Worm (Caenorhabditis elegans) whole organism, midembryonic: ENCODE measurements around the gene srh-207.

Experiments used
- T22C8.4 ChIP-seq: fragments of 200-800 bp; sonication (Bioruptor generic); IDR thresholded peaks from 2 replicates; pipeline ENCODE4 v1.3.6; 2022; ENCODE audit warnings: missing genetic modification characterization, missing compliant biosample characterization
- cog-1 ChIP-seq: sonication (generic microtip); optimal IDR thresholded peaks from 2 replicates; lab custom pipeline; 2016; ENCODE audit warnings: missing genetic modification characterization, missing compliant biosample characterization
- flt-1 ChIP-seq: fragments of 200-800 bp; sonication (Bioruptor generic); IDR thresholded peaks from 2 replicates; pipeline ENCODE4 v1.3.6; 2022; ENCODE audit warnings: missing genetic modification characterization, missing compliant biosample characterization
- klf-2 ChIP-seq: fragments of 200-800 bp; sonication (Bioruptor generic); conservative IDR thresholded peaks from 2 replicates; pipeline ENCODE4 v1.3.6; 2022; ENCODE audit warnings: missing genetic modification reagents, missing genetic modification characterization, missing compliant biosample characterization
- med-1 ChIP-seq: sonication (generic microtip); optimal IDR thresholded peaks from 2 replicates; lab custom pipeline; 2017; ENCODE audit warnings: missing genetic modification characterization, mild to moderate bottlenecking, missing compliant biosample characterization, antibody characterized with exemption, missing genetic modification reagents; ENCODE audit not compliant: insufficient read depth
- ref-1 ChIP-seq: fragments of 200-800 bp; sonication (Bioruptor generic); conservative IDR thresholded peaks from 2 replicates; pipeline ENCODE4 v1.3.6; 2022; ENCODE audit warnings: missing genetic modification reagents, missing genetic modification characterization, missing compliant biosample characterization
- tab-1 ChIP-seq: fragments of 200-800 bp; sonication (Bioruptor generic); IDR thresholded peaks from 2 replicates; pipeline ENCODE4 v1.3.6; 2022; ENCODE audit warnings: missing genetic modification characterization, missing compliant biosample characterization
- ztf-23 ChIP-seq: fragments of 200-800 bp; sonication (Bioruptor generic); IDR thresholded peaks from 2 replicates; pipeline ENCODE4 v1.3.6; 2022; ENCODE audit warnings: missing genetic modification reagents, missing genetic modification characterization, missing compliant biosample characterization
- ztf-29 ChIP-seq: fragments of 200-800 bp; sonication (Bioruptor generic); IDR thresholded peaks from 2 replicates; pipeline ENCODE4 v1.3.6; 2022; ENCODE audit warnings: missing genetic modification reagents, missing genetic modification characterization, missing compliant biosample characterization

The srh-207 gene

DNA sequence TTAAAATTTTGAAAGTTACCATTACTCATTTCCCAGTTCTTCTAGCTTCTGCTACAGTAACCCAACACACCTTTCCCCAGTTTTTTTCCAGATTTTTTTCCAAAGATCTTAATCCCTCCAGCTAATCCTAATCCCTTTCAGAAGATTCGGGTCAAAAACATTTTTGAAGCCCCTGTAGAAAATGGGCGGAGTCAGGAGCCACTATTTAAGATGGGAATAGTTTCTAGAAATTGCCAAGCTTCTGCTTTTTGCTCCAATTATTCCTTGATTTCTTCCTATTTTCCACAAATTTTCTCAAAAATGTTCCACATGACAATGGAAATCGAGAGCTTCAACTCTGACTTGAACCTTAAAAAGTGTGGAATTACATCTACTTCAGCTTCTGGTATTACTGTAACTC, 45.5 kb downstream of the srh-207 start, which contains the start of gene C08E8.9:
TSS of gene C08E8.9 (plus strand) at position 301 of the 400 bp plus-strand sequence.
- no peak for TF ChIP-seq klf-2 (GFP tag; lab: Robert Waterston, UW)
- TF ChIP-seq T22C8.4 = no peak
- TF ChIP-seq ref-1 (GFP tag; lab: Robert Waterston, UW) = no peak
- no peak for TF ChIP-seq tab-1 (GFP tag; lab: Robert Waterston, UW)
- TF ChIP-seq flt-1 = no peak
- TF ChIP-seq ztf-23 (GFP tag; lab: Robert Waterston, UW) = no peak
- TF ChIP-seq cog-1 = no peak
- TF ChIP-seq med-1 (GFP tag; lab: Kevin White, UChicago) = no peak
- TF ChIP-seq ztf-29 (GFP tag; lab: Robert Waterston, UW) = no peak

DNA sequence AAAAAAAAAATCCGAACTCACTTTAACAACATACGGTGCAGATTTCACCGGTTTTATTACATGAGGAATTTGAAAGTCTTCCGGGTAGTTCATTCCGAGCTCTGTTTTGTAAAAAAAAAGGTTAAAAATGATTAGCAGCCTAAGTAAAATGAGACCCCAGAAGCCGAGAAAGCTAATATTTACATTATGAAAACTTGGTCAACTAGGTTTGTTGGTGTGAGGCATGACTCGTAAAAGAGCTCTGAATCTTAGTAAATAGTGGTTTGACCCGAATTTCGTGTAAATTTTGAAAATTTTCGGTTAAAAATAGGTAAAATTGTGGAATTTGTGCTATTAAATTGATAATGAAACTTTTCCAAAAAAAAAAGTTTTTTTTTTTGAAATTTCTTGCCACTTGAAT, 47.6 kb downstream of the srh-207 start, which contains the start of gene C08E8.1:
TSS of gene C08E8.1 (minus strand) at position 101 of the 400 bp plus-strand sequence.
- TF ChIP-seq cog-1 (no peak), ref-1 (GFP tag; lab: Robert Waterston, UW) (no peak), klf-2 (GFP tag; lab: Robert Waterston, UW) (no peak), T22C8.4 (no peak)

DNA sequence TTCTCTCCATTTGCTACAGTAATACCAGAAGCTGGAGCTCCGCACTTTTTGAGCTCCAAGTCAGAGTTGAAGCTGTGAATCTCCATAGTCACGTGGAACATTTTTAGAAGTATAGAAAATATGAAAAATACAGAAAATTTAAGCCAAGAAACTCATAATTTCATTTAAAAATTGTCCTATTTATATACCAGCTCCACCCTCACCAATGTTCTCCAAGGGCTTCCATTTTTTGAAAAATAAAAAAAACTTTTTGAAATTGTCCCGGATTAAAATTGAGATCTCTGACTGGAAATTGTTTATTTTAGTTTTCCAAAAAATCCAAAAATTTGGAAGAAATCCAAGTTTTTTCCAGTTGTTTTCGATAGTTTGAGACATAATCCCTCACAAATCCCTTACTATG, 50.2 kb downstream of the srh-207 start, which contains the start of gene C08E8.5:
TSS of gene C08E8.5 (minus strand) at position 101 of the 400 bp plus-strand sequence.
- TF ChIP-seq med-1 (GFP tag; lab: Kevin White, UChicago) = no peak
- TF ChIP-seq klf-2 (GFP tag; lab: Robert Waterston, UW) = no peak
- TF ChIP-seq ref-1 (GFP tag; lab: Robert Waterston, UW) = no peak
- no peak for TF ChIP-seq tab-1 (GFP tag; lab: Robert Waterston, UW)
- no peak for TF ChIP-seq flt-1
- no peak for TF ChIP-seq cog-1
- TF ChIP-seq ztf-23 (GFP tag; lab: Robert Waterston, UW) = no peak
- TF ChIP-seq T22C8.4 = no peak
- TF ChIP-seq ztf-29 (GFP tag; lab: Robert Waterston, UW) = no peak
